Fruit fly (Drosophila melanogaster) whole organism, wandering third instar larva: ENCODE measurements around the gene VhaSFD.

Source experiments
- Abd-B ChIP-seq: fragments of >200 bp; optimal IDR thresholded peaks from 2 replicates; lab custom pipeline; 2017; ENCODE audit warnings: missing biosample characterization, missing genetic modification characterization
- CrebA ChIP-seq: fragments of 200-800 bp; sonication (Bioruptor generic); optimal IDR thresholded peaks from 2 replicates; lab custom pipeline; 2016; ENCODE audit warnings: missing biosample characterization, mild to moderate bottlenecking, missing genetic modification characterization, borderline replicate concordance
- Dfd ChIP-seq: fragments of >200 bp; optimal IDR thresholded peaks from 2 replicates; lab custom pipeline; 2017; ENCODE audit warnings: missing biosample characterization, missing genetic modification characterization
- Dif ChIP-seq: fragments of 200-275, 200-300 bp; sonication (Bioruptor generic); optimal IDR thresholded peaks from 2 replicates; lab custom pipeline; 2018; ENCODE audit warnings: missing biosample characterization, missing genetic modification characterization; ENCODE audit not compliant: partially characterized antibody
- GATAd ChIP-seq: sonication (Bioruptor generic); optimal IDR thresholded peaks from 2 replicates; lab custom pipeline; 2016; ENCODE audit warnings: missing biosample characterization, missing genetic modification characterization
- Hnf4 ChIP-seq: fragments of 200-800 bp; sonication (Bioruptor generic); optimal IDR thresholded peaks from 2 replicates; lab custom pipeline; 2016; ENCODE audit warnings: missing biosample characterization, mild to moderate bottlenecking, missing genetic modification characterization
- Jra ChIP-seq: sonication (Bioruptor generic); optimal IDR thresholded peaks from 2 replicates; lab custom pipeline; 2016; ENCODE audit warnings: missing biosample characterization, missing genetic modification characterization
- OdsH ChIP-seq: fragments of 200-800 bp; sonication (Bioruptor generic); optimal IDR thresholded peaks from 2 replicates; lab custom pipeline; 2016; ENCODE audit warnings: missing biosample characterization, mild to moderate bottlenecking, missing genetic modification characterization
- Rel ChIP-seq, 2 experiments: fragments of 200-800 bp; sonication (Bioruptor generic) in 1 of 2; optimal IDR thresholded peaks; 2 replicates in 1 of 2; 3 replicates in 1 of 2; lab custom pipeline; 2016 to 2019; ENCODE audit warnings: mild to moderate bottlenecking in 2 of 2, missing biosample characterization in 2 of 2, missing genetic modification characterization in 2 of 2, moderate library complexity in 1 of 2
- Sp1 ChIP-seq: fragments of 200-800 bp; sonication (Bioruptor generic); optimal IDR thresholded peaks from 3 replicates; lab custom pipeline; 2019; ENCODE audit warnings: missing biosample characterization, mild to moderate bottlenecking, missing genetic modification characterization, moderate library complexity
- Vsx2 ChIP-seq: fragments of 200-300, 225-300 bp; sonication (Bioruptor generic); optimal IDR thresholded peaks from 2 replicates; lab custom pipeline; 2018; ENCODE audit warnings: missing biosample characterization, missing genetic modification characterization; ENCODE audit not compliant: partially characterized antibody
- br ChIP-seq: fragments of 200-800 bp; sonication (Bioruptor generic); optimal IDR thresholded peaks from 2 replicates; lab custom pipeline; 2016; ENCODE audit warnings: missing biosample characterization, missing genetic modification characterization
- brk ChIP-seq: fragments of 200-800 bp; sonication (Bioruptor generic); optimal IDR thresholded peaks from 2 replicates; lab custom pipeline; 2016; ENCODE audit warnings: missing biosample characterization, mild to moderate bottlenecking, missing genetic modification characterization
- dl ChIP-seq, 2 experiments: fragments of 175-275, 200-275 bp in 1 of 2; fragments of 200-275 bp in 1 of 2; sonication (Bioruptor generic); optimal IDR thresholded peaks; lab custom pipeline; 2018; ENCODE audit warnings: mild to moderate bottlenecking in 2 of 2, missing biosample characterization in 2 of 2, missing genetic modification characterization in 2 of 2, moderate library complexity in 2 of 2; ENCODE audit not compliant: partially characterized antibody in 2 of 2, insufficient read depth in 1 of 2
- dsf ChIP-seq: sonication (Bioruptor generic); optimal IDR thresholded peaks from 2 replicates; lab custom pipeline; 2016; ENCODE audit warnings: missing biosample characterization, missing genetic modification characterization, borderline replicate concordance
- ey ChIP-seq: fragments of 200-800 bp; sonication (Bioruptor generic); optimal IDR thresholded peaks from 2 replicates; lab custom pipeline; 2016; ENCODE audit warnings: missing biosample characterization, missing genetic modification characterization
- foxo ChIP-seq, 2 experiments: fragments of 200-800 bp; sonication (Bioruptor generic); optimal IDR thresholded peaks; 2 replicates in 1 of 2; 3 replicates in 1 of 2; lab custom pipeline; 2016 to 2017; ENCODE audit warnings: missing biosample characterization in 2 of 2, missing genetic modification characterization in 2 of 2
- fru ChIP-seq: fragments of 200-800 bp; sonication (Bioruptor generic); optimal IDR thresholded peaks from 3 replicates; lab custom pipeline; 2016; ENCODE audit warnings: missing biosample characterization, mild to moderate bottlenecking, missing genetic modification characterization
- h ChIP-seq: fragments of 200-800 bp; sonication (Bioruptor generic); optimal IDR thresholded peaks from 3 replicates; lab custom pipeline; 2016; ENCODE audit warnings: missing biosample characterization, mild to moderate bottlenecking, missing genetic modification characterization
- lola ChIP-seq: fragments of >200 bp; optimal IDR thresholded peaks from 2 replicates; lab custom pipeline; 2017; ENCODE audit warnings: missing biosample characterization, missing genetic modification characterization
- pan ChIP-seq: fragments of >200 bp; optimal IDR thresholded peaks from 2 replicates; lab custom pipeline; 2017
- psq ChIP-seq: fragments of 200-800 bp; sonication (Bioruptor generic); optimal IDR thresholded peaks from 3 replicates; lab custom pipeline; 2017; ENCODE audit warnings: missing biosample characterization, mild to moderate bottlenecking, missing genetic modification characterization, moderate library complexity
- rgr ChIP-seq: fragments of 200-800 bp; sonication (Bioruptor generic); optimal IDR thresholded peaks from 3 replicates; lab custom pipeline; 2016; ENCODE audit warnings: missing biosample characterization, mild to moderate bottlenecking, missing genetic modification characterization
- sage ChIP-seq: fragments of 200-800 bp; sonication (Bioruptor generic); optimal IDR thresholded peaks from 2 replicates; lab custom pipeline; 2016; ENCODE audit warnings: missing biosample characterization, mild to moderate bottlenecking, missing genetic modification characterization
- sv ChIP-seq: fragments of 200-800 bp; sonication (Bioruptor generic); optimal IDR thresholded peaks from 3 replicates; lab custom pipeline; 2016; ENCODE audit warnings: missing biosample characterization, missing genetic modification characterization
- usp ChIP-seq: fragments of >200 bp; optimal IDR thresholded peaks from 2 replicates; lab custom pipeline; 2017; ENCODE audit warnings: missing biosample characterization, missing genetic modification characterization
- woc ChIP-seq: sonication (Bioruptor generic); optimal IDR thresholded peaks from 2 replicates; lab custom pipeline; 2016; ENCODE audit warnings: missing biosample characterization, mild to moderate bottlenecking, missing genetic modification characterization

VhaSFD gene

dm6 chr2L:16710234-16710633, 17.4 kb downstream of the VhaSFD start:
- no peak for TF ChIP-seq Rel (GFP tag; optimal IDR thresholded peaks at IDR 0.05; lab: Kevin White, UChicago)
- no peak for TF ChIP-seq Rel (tag; optimal IDR thresholded peaks at IDR 0.05; lab: Kevin White, UChicago)
- no peak for TF ChIP-seq br (GFP tag; lab: Kevin White, UChicago)
- TF ChIP-seq pan (lab: Kevin White, UChicago): no peak

dm6 chr2L:16709693-16710092, 17.9 kb downstream of the VhaSFD start:
- TF ChIP-seq psq (GFP tag; lab: Kevin White, UChicago): no peak
- no peak for TF ChIP-seq br (GFP tag; lab: Kevin White, UChicago)
- no peak for TF ChIP-seq foxo (GFP tag; optimal IDR thresholded peaks at IDR 0.05; lab: Kevin White, UChicago)
- TF ChIP-seq Dfd: no peak
- no peak for TF ChIP-seq h (GFP tag; lab: Kevin White, UChicago)
- TF ChIP-seq dl (GFP tag; optimal IDR thresholded peaks at IDR 0.05; lab: Kevin White, UChicago; ENCODE audit: insufficient read depth in 1 of 2, partially characterized antibody in 2 of 2): no peak
- no peak for TF ChIP-seq sage (GFP tag; lab: Kevin White, UChicago)
- no peak for TF ChIP-seq CrebA (GFP tag; lab: Kevin White, UChicago)
- no peak for TF ChIP-seq rgr (GFP tag; lab: Kevin White, UChicago)
- no peak for TF ChIP-seq Dif (GFP tag; lab: Kevin White, UChicago)
- TF ChIP-seq GATAd (GFP tag; lab: Kevin White, UChicago): no peak
- no peak for TF ChIP-seq Sp1

dm6 chr2L:16706882-16707775, 20.5 kb downstream of the VhaSFD start:
- no peak for TF ChIP-seq usp (GFP tag; lab: Kevin White, UChicago)
- no peak for TF ChIP-seq Jra
- TF ChIP-seq h (GFP tag; lab: Kevin White, UChicago): no peak
- TF ChIP-seq fru (GFP tag; lab: Kevin White, UChicago): no peak
- TF ChIP-seq Abd-B (GFP tag; lab: Kevin White, UChicago): no peak
- no peak for TF ChIP-seq dsf (GFP tag; lab: Kevin White, UChicago)
- TF ChIP-seq OdsH (GFP tag; lab: Kevin White, UChicago): no peak
- TF ChIP-seq lola (GFP tag; lab: Kevin White, UChicago): no peak
- TF ChIP-seq ey (GFP tag; lab: Kevin White, UChicago): no peak
- no peak for TF ChIP-seq CrebA (GFP tag; lab: Kevin White, UChicago)

dm6 chr2L:16703753-16704152, 23.9 kb downstream of the VhaSFD start:
- TF ChIP-seq br (GFP tag; lab: Kevin White, UChicago): peak; percentile 6
- TF ChIP-seq Abd-B (GFP tag; lab: Kevin White, UChicago): no peak
- peak; percentile 26 for TF ChIP-seq sv (GFP tag; lab: Kevin White, UChicago)
- TF ChIP-seq ey (GFP tag; lab: Kevin White, UChicago): peak; percentile 21
- peak; percentile 48 for TF ChIP-seq rgr (GFP tag; lab: Kevin White, UChicago)
- TF ChIP-seq Jra: no peak
- peak; percentile 20 for TF ChIP-seq Hnf4 (GFP tag; lab: Kevin White, UChicago)
- peak; percentile 8 for TF ChIP-seq fru (GFP tag; lab: Kevin White, UChicago)
- TF ChIP-seq h (GFP tag; lab: Kevin White, UChicago): peak; percentile 22
- peak; percentile 1 for TF ChIP-seq OdsH (GFP tag; lab: Kevin White, UChicago)

- TF ChIP-seq Dfd (no peak), woc (GFP tag; lab: Kevin White, UChicago) (no peak), Hnf4 (GFP tag; lab: Kevin White, UChicago) (peak; percentile 21)
- TF ChIP-seq, all 38 proteins: peak for 1
Measured at dm6 chr2L:16703008-16703510, 24.6 kb downstream of the VhaSFD start.

dm6 chr2L:16690619-16690908, 37.1 kb downstream of the VhaSFD start:
- no peak for TF ChIP-seq sage (GFP tag; lab: Kevin White, UChicago)
- no peak for TF ChIP-seq pan (lab: Kevin White, UChicago)
- TF ChIP-seq OdsH (GFP tag; lab: Kevin White, UChicago): no peak
- TF ChIP-seq brk (GFP tag; lab: Kevin White, UChicago): no peak
- TF ChIP-seq Vsx2: no peak
- TF ChIP-seq h (GFP tag; lab: Kevin White, UChicago): no peak
- no peak for TF ChIP-seq woc (GFP tag; lab: Kevin White, UChicago)
- TF ChIP-seq Hnf4 (GFP tag; lab: Kevin White, UChicago): no peak
- no peak for TF ChIP-seq Jra
